Fruit fly (Drosophila melanogaster): ENCODE measurements around the gene eRF1.

The eRF1 gene

DNA sequence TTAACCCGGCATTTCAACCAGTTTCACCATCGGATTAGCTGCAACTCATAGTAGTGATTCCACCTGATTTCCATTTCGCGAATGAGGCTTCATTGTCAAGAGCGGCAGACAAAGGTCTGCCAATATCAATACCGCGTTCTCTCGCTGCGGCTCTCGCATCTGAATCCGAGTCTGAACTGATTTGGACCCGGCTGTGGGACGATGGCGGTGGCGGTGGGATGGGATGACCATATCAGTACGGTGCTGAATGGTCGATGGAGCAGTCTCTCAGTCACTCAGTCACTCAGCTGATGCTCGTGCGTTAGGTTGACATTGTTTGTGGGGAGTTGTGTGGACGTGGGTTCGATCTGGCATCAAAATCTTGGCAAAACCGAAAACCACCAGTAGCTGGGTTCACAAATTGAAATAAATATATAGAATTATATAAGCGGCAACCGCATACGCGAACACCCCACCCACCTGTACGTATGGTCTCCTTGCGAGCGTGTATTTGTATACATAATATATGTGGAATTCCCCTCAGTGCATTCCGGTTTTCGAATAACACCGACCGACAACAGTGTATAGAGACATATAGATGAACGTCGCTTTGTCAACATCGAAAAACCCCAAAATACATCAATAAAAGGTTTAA is 31.1 kb upstream of the eRF1 start, which contains the start of gene Spn77Ba:
Gene Spn77Ba (plus strand): TSS at position 235 of the 634 bp plus-strand sequence.
- TF ChIP-seq Hsf (GFP tag; optimal IDR thresholded peaks at IDR 0.05): no peak
- no peak for TF ChIP-seq NC2α (GFP tag; optimal IDR thresholded peaks at IDR 0.05)
- TF ChIP-seq dmrt11E (tag; optimal IDR thresholded peaks at IDR 0.05): no peak
- no peak for TF ChIP-seq Jarid2 (GFP tag; optimal IDR thresholded peaks at IDR 0.05)
- TF ChIP-seq CG34422 (GFP tag; IDR thresholded peaks at IDR 0.05): 0 out of 3 replicates have a peak, but pooled peaks have one; percentile 28
- TF ChIP-seq CG17359 (tag; optimal IDR thresholded peaks at IDR 0.05): no peak
- no peak for TF ChIP-seq Dad (GFP tag; optimal IDR thresholded peaks at IDR 0.05)
- 0 out of 2 replicates have a peak, but pooled peaks have one; percentile 38 for TF ChIP-seq sob (GFP tag; IDR thresholded peaks at IDR 0.05)
- TF ChIP-seq grn (GFP tag; optimal IDR thresholded peaks at IDR 0.05): no peak
- no peak for TF ChIP-seq Doc3 (GFP tag; IDR thresholded peaks at IDR 0.05; ENCODE audit: partially characterized antibody)
- no peak for TF ChIP-seq Vsx1 (GFP tag; optimal IDR thresholded peaks at IDR 0.05)
- TF ChIP-seq YL-1 (GFP tag; optimal IDR thresholded peaks at IDR 0.05): no peak
- peak; percentile 48 for TF ChIP-seq Med (GFP tag)
- TF ChIP-seq Scr (GFP tag; IDR thresholded peaks at IDR 0.05; ENCODE audit: partially characterized antibody): no peak
- no peak for TF ChIP-seq C15 (GFP tag; IDR thresholded peaks at IDR 0.05)
- no peak for TF ChIP-seq CG10267 (tag; optimal IDR thresholded peaks at IDR 0.05)
- 0 out of 2 replicates have a peak, but pooled peaks have one; percentile 13 for TF ChIP-seq NFAT (GFP tag; IDR thresholded peaks at IDR 0.05)
- TF ChIP-seq rib (GFP tag; IDR thresholded peaks at IDR 0.05): 0 out of 2 replicates have a peak, but pooled peaks have one; percentile 32
- TF ChIP-seq tgo (GFP tag; IDR thresholded peaks at IDR 0.05): no peak
- TF ChIP-seq Hand (GFP tag; optimal IDR thresholded peaks at IDR 0.05): no peak
- TF ChIP-seq CG7839 (tag; optimal IDR thresholded peaks at IDR 0.05): no peak
- TF ChIP-seq Trl (optimal IDR thresholded peaks at IDR 0.05): peak in 1 of 2 experiments; percentile 33
- TF ChIP-seq Trl (GFP tag; optimal IDR thresholded peaks at IDR 0.05): no peak
- TF ChIP-seq Side (GFP tag; optimal IDR thresholded peaks at IDR 0.05): no peak
- no peak for TF ChIP-seq amos (GFP tag; IDR thresholded peaks at IDR 0.05; ENCODE audit: partially characterized antibody)
- no peak for TF ChIP-seq CG12155 (GFP tag; optimal IDR thresholded peaks at IDR 0.05)
- no peak for TF ChIP-seq CG4617 (GFP tag; optimal IDR thresholded peaks at IDR 0.05; ENCODE audit: borderline replicate concordance)
- 0 out of 4 replicates have a peak, but pooled peaks have one; percentile 50 for TF ChIP-seq chinmo (GFP tag; IDR thresholded peaks at IDR 0.05; ENCODE audit: partially characterized antibody)
- TF ChIP-seq ase (GFP tag; IDR thresholded peaks at IDR 0.05): no peak
- TF ChIP-seq CG3163 (GFP tag; optimal IDR thresholded peaks at IDR 0.05): no peak
- no peak for TF ChIP-seq pzg (GFP tag; optimal IDR thresholded peaks at IDR 0.05)
- no peak for TF ChIP-seq ab (GFP tag; optimal IDR thresholded peaks at IDR 0.05)
- TF ChIP-seq CG8944 (GFP tag; optimal IDR thresholded peaks at IDR 0.05): no peak
- no peak for TF ChIP-seq Myb (GFP tag; optimal IDR thresholded peaks at IDR 0.05)
- TF ChIP-seq lab (GFP tag; optimal IDR thresholded peaks at IDR 0.05): peak; percentile 22
- no peak for TF ChIP-seq Sox102F (GFP tag; optimal IDR thresholded peaks at IDR 0.05)
- no peak for TF ChIP-seq CG33557 (GFP tag; optimal IDR thresholded peaks at IDR 0.05)
- TF ChIP-seq yki (optimal IDR thresholded peaks at IDR 0.05): no peak
- no peak for TF ChIP-seq en (GFP tag; optimal IDR thresholded peaks at IDR 0.05)
- TF ChIP-seq nom (GFP tag; optimal IDR thresholded peaks at IDR 0.05): peak; percentile 84
- no peak for TF ChIP-seq CG2712 (tag; optimal IDR thresholded peaks at IDR 0.05)
- no peak for TF ChIP-seq CG7271 (tag; optimal IDR thresholded peaks at IDR 0.05)
- TF ChIP-seq CG12104 (GFP tag; optimal IDR thresholded peaks at IDR 0.05): no peak
- TF ChIP-seq CG7357 (GFP tag; IDR thresholded peaks at IDR 0.05): no peak
- TF ChIP-seq Hr3 (GFP tag; optimal IDR thresholded peaks at IDR 0.05): no peak
- TF ChIP-seq org-1 (GFP tag; optimal IDR thresholded peaks at IDR 0.05): no peak
- TF ChIP-seq crol (GFP tag; IDR thresholded peaks at IDR 0.05): peak; percentile 65
- peak; percentile 42 for TF ChIP-seq CG8281 (tag; optimal IDR thresholded peaks at IDR 0.05)
- TF ChIP-seq CG2889 (GFP tag; IDR thresholded peaks at IDR 0.05): no peak
- TF ChIP-seq CG14441 (GFP tag; IDR thresholded peaks at IDR 0.05): no peak
- peak; percentile 16 for TF ChIP-seq sug (tag; optimal IDR thresholded peaks at IDR 0.05)

All from whole organism, embryonic.